Fruit fly (Drosophila melanogaster) S2 (cell line): ENCODE data around the gene Cyp4d14.

Experiments
- CG8478 ChIP-seq: fragments of >200 bp; optimal IDR thresholded peaks from 2 replicates; lab custom pipeline; 2018
- CTCF ChIP-seq, 2 experiments: fragments of >200 bp; optimal IDR thresholded peaks; 2 replicates each; lab custom pipeline; 2018

DNA sequence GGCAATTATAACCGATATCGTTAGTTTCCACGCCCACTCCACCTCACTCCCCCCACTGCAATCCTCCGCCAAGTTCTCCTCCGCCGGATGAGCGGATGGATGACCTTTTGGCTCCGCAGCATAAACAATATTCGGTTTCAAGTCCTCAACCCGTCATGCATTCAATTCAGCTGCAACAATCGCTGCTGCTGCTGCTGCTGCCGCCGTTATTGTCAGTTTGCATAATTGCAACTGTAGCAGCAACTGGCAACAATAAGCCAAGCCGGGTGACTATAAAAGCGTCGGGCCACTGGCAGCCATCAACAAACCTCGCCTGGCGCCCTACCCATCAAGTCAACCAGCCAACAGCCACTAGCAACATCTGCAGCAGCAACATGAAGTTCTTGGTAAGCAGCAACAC, 11.4 kb upstream of the Cyp4d14 start, which contains the start of gene CG17777:
- TF ChIP-seq CG8478 (lab: Kevin White, UChicago) (no peak), CTCF (optimal IDR thresholded peaks at IDR 0.05; lab: Kevin White, UChicago) (no peak)
